Fruit fly (Drosophila melanogaster) whole organism, embryonic: Measurements from ENCODE around the gene SuUR.

Experiments
- Atf6 ChIP-seq: fragments of 200-800 bp; sonication (Bioruptor generic); IDR thresholded peaks from 2 replicates; pipeline ENCODE4 v1.3.6; 2022; ENCODE audit warnings: missing biosample characterization, missing genetic modification characterization
- Bgb ChIP-seq: fragments of 200-800 bp; sonication (Bioruptor generic); IDR thresholded peaks from 2 replicates; pipeline ENCODE4 v1.3.6; 2022; ENCODE audit warnings: missing biosample characterization, missing genetic modification characterization; ENCODE audit not compliant: partially characterized antibody
- BtbVII ChIP-seq: fragments of 200-800 bp; sonication (Bioruptor generic); optimal IDR thresholded peaks from 3 replicates; lab custom pipeline; 2017; ENCODE audit warnings: missing biosample characterization, mild to moderate bottlenecking, missing genetic modification characterization
- CG10147 ChIP-seq: fragments of 200-800 bp; sonication (Bioruptor generic); optimal IDR thresholded peaks from 2 replicates; lab custom pipeline; 2019; ENCODE audit warnings: missing biosample characterization, mild to moderate bottlenecking, missing genetic modification characterization, moderate library complexity
- CG10431 ChIP-seq: fragments of 200-800 bp; sonication (Bioruptor generic); optimal IDR thresholded peaks from 3 replicates; lab custom pipeline; 2018; ENCODE audit warnings: missing biosample characterization, mild to moderate bottlenecking, missing genetic modification characterization
- CG10959 ChIP-seq: fragments of 200-800 bp; sonication (Bioruptor generic); IDR thresholded peaks from 2 replicates; pipeline ENCODE4 v1.3.6; 2022; ENCODE audit warnings: missing biosample characterization, missing genetic modification characterization
- CG11696 ChIP-seq: fragments of 200-800 bp; sonication (Bioruptor generic); IDR thresholded peaks from 2 replicates; pipeline ENCODE4 v1.3.6; 2022; ENCODE audit warnings: missing biosample characterization, missing genetic modification characterization
- CG13624 ChIP-seq: fragments of 200-800 bp; sonication (Bioruptor generic); optimal IDR thresholded peaks from 2 replicates; lab custom pipeline; 2016; ENCODE audit warnings: missing biosample characterization, missing genetic modification characterization
- CG15514 ChIP-seq: fragments of 200-800 bp; sonication (Bioruptor generic); optimal IDR thresholded peaks from 3 replicates; lab custom pipeline; 2017; ENCODE audit warnings: missing biosample characterization, missing genetic modification characterization, mild to moderate bottlenecking, moderate library complexity, missing genetic modification reagents
- CG17802 ChIP-seq: fragments of 200-800 bp; sonication (Bioruptor generic); optimal IDR thresholded peaks from 2 replicates; lab custom pipeline; 2018; ENCODE audit warnings: missing biosample characterization, mild to moderate bottlenecking, missing genetic modification characterization, moderate library complexity
- CG2116 ChIP-seq: fragments of 200-800 bp; sonication (Bioruptor generic); optimal IDR thresholded peaks from 3 replicates; lab custom pipeline; 2018; ENCODE audit warnings: missing biosample characterization, mild to moderate bottlenecking, missing genetic modification characterization
- CG2120 ChIP-seq: fragments of 200-800 bp; sonication (Bioruptor generic); optimal IDR thresholded peaks from 3 replicates; lab custom pipeline; 2016; ENCODE audit warnings: missing biosample characterization, missing genetic modification characterization
- CG30020 ChIP-seq: fragments of 200-800 bp; optimal IDR thresholded peaks from 2 replicates; lab custom pipeline; 2019; ENCODE audit warnings: missing biosample characterization, mild to moderate bottlenecking, missing genetic modification characterization, moderate library complexity
- CG34224 ChIP-seq: fragments of 200-800 bp; sonication (Bioruptor generic); IDR thresholded peaks from 3 replicates; pipeline ENCODE4 v1.3.6; 2022; ENCODE audit warnings: missing biosample characterization, missing genetic modification characterization; ENCODE audit not compliant: partially characterized antibody
- CG3995 ChIP-seq: fragments of 200-800 bp; sonication (Bioruptor generic); optimal IDR thresholded peaks from 3 replicates; lab custom pipeline; 2016; ENCODE audit warnings: missing biosample characterization, missing genetic modification characterization
- CG6765 ChIP-seq: fragments of 200-800 bp; sonication (Bioruptor generic); optimal IDR thresholded peaks from 3 replicates; lab custom pipeline; 2017; ENCODE audit warnings: missing biosample characterization, mild to moderate bottlenecking, missing genetic modification characterization
- CG9797 ChIP-seq: fragments of 200-800 bp; sonication (Bioruptor generic); optimal IDR thresholded peaks from 3 replicates; lab custom pipeline; 2018; ENCODE audit warnings: missing biosample characterization, mild to moderate bottlenecking, missing genetic modification characterization
- CTCF ChIP-seq: fragments of 200-800 bp; sonication (Bioruptor generic); optimal IDR thresholded peaks from 2 replicates; lab custom pipeline; 2017; ENCODE audit warnings: missing biosample characterization, mild to moderate bottlenecking, missing genetic modification characterization, moderate library complexity
- Dek ChIP-seq: fragments of 200-800 bp; sonication (Bioruptor generic); optimal IDR thresholded peaks from 3 replicates; lab custom pipeline; 2019; ENCODE audit warnings: missing biosample characterization, mild to moderate bottlenecking, missing genetic modification characterization, moderate library complexity
- Dp ChIP-seq: fragments of 200-800 bp; sonication (Bioruptor generic); optimal IDR thresholded peaks from 2 replicates; lab custom pipeline; 2018; ENCODE audit warnings: missing biosample characterization, mild to moderate bottlenecking, missing genetic modification characterization, moderate library complexity
- ERR ChIP-seq: fragments of 200-800 bp; sonication (Bioruptor generic); optimal IDR thresholded peaks from 2 replicates; lab custom pipeline; 2016; ENCODE audit warnings: missing biosample characterization, missing genetic modification characterization
- Fer1 ChIP-seq: fragments of 200-800 bp; sonication (Bioruptor generic); optimal IDR thresholded peaks from 2 replicates; lab custom pipeline; 2017; ENCODE audit warnings: missing biosample characterization, mild to moderate bottlenecking, missing genetic modification characterization
- HmgD ChIP-seq: fragments of 200-800 bp; sonication (Bioruptor generic); optimal IDR thresholded peaks from 3 replicates; lab custom pipeline; 2016; ENCODE audit warnings: missing biosample characterization, missing genetic modification characterization
- Hr3 ChIP-seq: fragments of 200-800 bp; sonication (Bioruptor generic); optimal IDR thresholded peaks from 3 replicates; lab custom pipeline; 2016; ENCODE audit warnings: missing biosample characterization, missing genetic modification characterization
- Med ChIP-seq: fragments of 200-800 bp; sonication (Bioruptor generic); peaks from one replicate; lab custom pipeline; 2016; ENCODE audit warnings: missing biosample characterization, missing genetic modification characterization, mild to moderate bottlenecking, inconsistent platforms, moderate library complexity
- Myb ChIP-seq: fragments of 200-800 bp; sonication (Bioruptor generic); optimal IDR thresholded peaks from 2 replicates; lab custom pipeline; 2016; ENCODE audit warnings: missing biosample characterization, missing genetic modification characterization
- Usf ChIP-seq: fragments of 200-800 bp; sonication (Bioruptor generic); optimal IDR thresholded peaks from 2 replicates; lab custom pipeline; 2017; ENCODE audit warnings: missing genotype, missing biosample characterization, missing genetic modification characterization
- Xbp1 ChIP-seq: fragments of 200-800 bp; sonication (Bioruptor generic); optimal IDR thresholded peaks from 3 replicates; lab custom pipeline; 2016; ENCODE audit warnings: missing biosample characterization, mild to moderate bottlenecking, missing genetic modification characterization
- YL-1 ChIP-seq: fragments of 200-800 bp; sonication (Bioruptor generic); optimal IDR thresholded peaks from 3 replicates; lab custom pipeline; 2017; ENCODE audit warnings: missing biosample characterization, mild to moderate bottlenecking, missing genetic modification characterization
- ac ChIP-seq: fragments of 200-800 bp; sonication (Bioruptor generic); optimal IDR thresholded peaks from 3 replicates; lab custom pipeline; 2017; ENCODE audit warnings: missing biosample characterization, mild to moderate bottlenecking, missing genetic modification characterization
- ap ChIP-seq: fragments of 200-800 bp; sonication (Bioruptor generic); IDR thresholded peaks from 2 replicates; pipeline ENCODE4 v1.3.6; 2022; ENCODE audit warnings: missing biosample characterization, missing genetic modification characterization
- bsh ChIP-seq, 2 experiments: fragments of 200-800 bp; sonication (Bioruptor generic); optimal IDR thresholded peaks; 2 replicates each; lab custom pipeline; 2017 to 2018; ENCODE audit warnings: mild to moderate bottlenecking in 2 of 2, missing biosample characterization in 2 of 2, missing genetic modification characterization in 2 of 2, moderate library complexity in 1 of 2
- caup ChIP-seq: fragments of 200-800 bp; sonication (Bioruptor generic); optimal IDR thresholded peaks from 3 replicates; lab custom pipeline; 2017; ENCODE audit warnings: missing biosample characterization, mild to moderate bottlenecking, missing genetic modification characterization, moderate library complexity; ENCODE audit not compliant: severe bottlenecking
- chinmo ChIP-seq: fragments of 200-800 bp; sonication (Bioruptor generic); IDR thresholded peaks from 4 replicates; pipeline ENCODE4 v1.3.6; 2022; ENCODE audit warnings: missing biosample characterization, missing genetic modification characterization; ENCODE audit not compliant: partially characterized antibody
- dm ChIP-seq: fragments of 200-800 bp; sonication (Bioruptor generic); optimal IDR thresholded peaks from 3 replicates; lab custom pipeline; 2016; ENCODE audit warnings: missing biosample characterization, missing genetic modification characterization
- dmrt11E ChIP-seq: fragments of 200-800 bp; sonication (Bioruptor generic); optimal IDR thresholded peaks from 3 replicates; lab custom pipeline; 2018; ENCODE audit warnings: missing biosample characterization, mild to moderate bottlenecking, missing genetic modification characterization, moderate library complexity
- exex ChIP-seq: fragments of 200-800 bp; sonication (Bioruptor generic); optimal IDR thresholded peaks from 4 replicates; lab custom pipeline; 2018; ENCODE audit warnings: missing biosample characterization, mild to moderate bottlenecking, missing genetic modification characterization, moderate library complexity
- hkb ChIP-seq, 2 experiments: fragments of 200-800 bp in 1 of 2; fragments of >200 bp in 1 of 2; sonication (Bioruptor generic) in 1 of 2; IDR thresholded peaks in 1 of 2; optimal IDR thresholded peaks in 1 of 2; 2 replicates each; pipeline versions ENCODE4 v1.3.6 to Lab custom; 2017 to 2022; ENCODE audit warnings: missing biosample characterization in 1 of 2, missing genetic modification characterization in 1 of 2
- jing ChIP-seq: fragments of 200-800 bp; sonication (Bioruptor generic); optimal IDR thresholded peaks from 2 replicates; lab custom pipeline; 2018; ENCODE audit warnings: missing biosample characterization, mild to moderate bottlenecking, missing genetic modification characterization
- knrl ChIP-seq: fragments of 200-800 bp; sonication (Bioruptor generic); IDR thresholded peaks from 3 replicates; pipeline ENCODE4 v1.3.6; 2022; ENCODE audit warnings: missing biosample characterization, missing genetic modification characterization; ENCODE audit not compliant: partially characterized antibody
- nom ChIP-seq: fragments of 200-800 bp; sonication (Bioruptor generic); optimal IDR thresholded peaks from 2 replicates; lab custom pipeline; 2017; ENCODE audit warnings: missing biosample characterization, missing genetic modification characterization, mild to moderate bottlenecking, moderate library complexity, missing genetic modification reagents
- pzg ChIP-seq: fragments of 200-800 bp; sonication (Bioruptor generic); optimal IDR thresholded peaks from 3 replicates; lab custom pipeline; 2018; ENCODE audit warnings: missing biosample characterization, mild to moderate bottlenecking, missing genetic modification characterization, moderate library complexity
- schlank ChIP-seq: fragments of 200-800 bp; sonication (Bioruptor generic); optimal IDR thresholded peaks from 2 replicates; lab custom pipeline; 2018; ENCODE audit warnings: missing biosample characterization, mild to moderate bottlenecking, missing genetic modification characterization
- so ChIP-seq: fragments of 200-800 bp; sonication (Bioruptor generic); IDR thresholded peaks from 3 replicates; pipeline ENCODE4 v1.3.6; 2022; ENCODE audit warnings: missing biosample characterization, missing genetic modification characterization
- ssp ChIP-seq: fragments of 200-800 bp; sonication (Bioruptor generic); IDR thresholded peaks from 2 replicates; pipeline ENCODE4 v1.3.6; 2022; ENCODE audit warnings: missing biosample characterization, missing genetic modification characterization
- vnd ChIP-seq: fragments of 200-800 bp; sonication (Bioruptor generic); IDR thresholded peaks from 3 replicates; pipeline ENCODE4 v1.3.6; 2022; ENCODE audit warnings: missing biosample characterization, missing genetic modification characterization; ENCODE audit not compliant: partially characterized antibody

Gene SuUR

DNA sequence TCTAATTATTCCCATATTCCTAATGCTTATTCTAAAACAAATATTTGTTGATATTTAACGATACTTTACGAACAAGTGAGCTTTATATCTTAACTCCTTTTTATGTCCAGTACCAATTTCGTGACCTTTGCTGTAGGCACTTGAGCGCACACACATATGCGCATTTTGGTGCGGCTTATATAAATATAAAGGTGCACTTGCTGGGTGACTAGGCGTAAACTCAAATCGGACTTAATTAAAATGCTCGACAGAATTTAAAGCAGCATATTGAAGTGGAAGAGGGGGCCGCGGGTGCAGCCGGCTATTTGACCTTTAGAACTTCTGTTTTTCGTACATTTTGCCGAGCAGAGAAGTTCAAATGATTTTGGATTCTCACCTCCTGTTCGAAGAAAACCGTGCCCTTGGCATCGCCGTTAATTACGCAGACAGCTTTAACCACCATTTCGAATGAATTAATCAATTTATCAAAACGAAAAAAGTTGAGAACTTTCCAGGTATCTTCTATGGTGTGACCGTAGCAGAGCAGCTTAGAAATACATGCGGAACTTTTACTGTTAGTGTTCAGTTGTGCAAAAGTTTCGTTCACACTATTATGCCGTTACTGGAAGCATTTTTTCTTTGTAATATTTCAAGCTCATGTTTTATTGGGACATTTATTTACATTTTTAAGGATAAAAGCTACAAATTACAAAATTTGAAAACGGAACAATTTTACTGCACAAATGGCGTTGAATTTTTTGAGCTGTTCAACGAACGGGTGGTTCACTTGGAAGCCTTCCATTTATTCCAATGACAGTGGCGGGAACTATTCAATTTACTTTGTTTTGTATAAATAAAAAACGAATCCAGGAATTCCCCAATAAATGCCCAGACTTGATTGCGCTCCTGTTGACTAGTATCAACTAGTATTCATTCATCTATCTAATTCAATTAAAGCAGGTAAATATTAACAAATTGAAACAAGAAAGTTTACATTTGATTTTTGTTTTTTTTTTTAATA is 48.7 kb downstream of the SuUR start, which contains the start of gene Sod1:
Gene Sod1, minus strand, starts transcription at position 543 of the 1,000 bp plus-strand sequence.
- TF ChIP-seq CG34224 (peak; percentile 53; the same call in 1 of the 3 replicates), Dek (tag; lab: Kevin White, UChicago) (peak; percentile 9), CG9797 (GFP tag; lab: Kevin White, UChicago) (peak; percentile 61), CTCF (peak; percentile 10), CG3995 (GFP tag; lab: Kevin White, UChicago) (peak; percentile 89), pzg (GFP tag; lab: Kevin White, UChicago) (peak; percentile 76), Atf6 (0 out of 2 replicates have a peak, but pooled peaks have one; percentile 8), Med (GFP tag; lab: Kevin White, UChicago) (peak; percentile 65), vnd (GFP tag; lab: Robert Waterston, UW) (0 out of 3 replicates have a peak, but pooled peaks have one; percentile 12), CG17802 (peak; percentile 89), bsh (GFP tag; optimal IDR thresholded peaks at IDR 0.05; lab: Kevin White, UChicago) (peak; percentile 5 to 80), dmrt11E (tag; lab: Kevin White, UChicago) (no peak), BtbVII (GFP tag; lab: Kevin White, UChicago) (peak; percentile 51), dm (GFP tag; lab: Kevin White, UChicago) (peak; percentile 15), Hr3 (GFP tag; lab: Kevin White, UChicago) (no peak), CG2120 (GFP tag; lab: Kevin White, UChicago) (peak; percentile 6), so (GFP tag; lab: Robert Waterston, UW) (no peak), Bgb (GFP tag; lab: Robert Waterston, UW) (peak; percentile 29; the same call in 1 of the 2 replicates), exex (tag; lab: Kevin White, UChicago) (peak; percentile 30), CG10959 (GFP tag; lab: Robert Waterston, UW) (no peak), caup (GFP tag; lab: Kevin White, UChicago) (no peak), Xbp1 (no peak), CG13624 (peak; percentile 2), CG6765 (GFP tag; lab: Kevin White, UChicago) (peak; percentile 21), ap (GFP tag; lab: Robert Waterston, UW) (no peak), nom (GFP tag; lab: Kevin White, UChicago) (peak; percentile 98), CG10431 (GFP tag; lab: Kevin White, UChicago) (no peak), Dp (peak; percentile 73), chinmo (peak; percentile 71; the same call in 1 of the 4 replicates), CG15514 (peak; percentile 98), CG2116 (peak; percentile 16), knrl (peak; percentile 12; the same call in 1 of the 3 replicates), CG10147 (no peak), Fer1 (GFP tag; lab: Kevin White, UChicago) (peak; percentile 1), hkb (optimal IDR thresholded peaks at IDR 0.05; lab: Kevin White, UChicago) (no peak), hkb (GFP tag; IDR thresholded peaks at IDR 0.05; lab: Robert Waterston, UW) (0 out of 2 replicates have a peak, but pooled peaks have one; percentile 7), schlank (no peak), ac (GFP tag; lab: Kevin White, UChicago) (no peak), Myb (GFP tag; lab: Kevin White, UChicago) (peak; percentile 56), jing (GFP tag; lab: Kevin White, UChicago) (no peak), ssp (peak; percentile 76), Usf (GFP tag; lab: Kevin White, UChicago) (no peak), YL-1 (GFP tag; lab: Kevin White, UChicago) (peak; percentile 73), CG30020 (peak; percentile 10), CG11696 (GFP tag; lab: Robert Waterston, UW) (peak; percentile 86), ERR (GFP tag; lab: Kevin White, UChicago) (peak; percentile 71), HmgD (GFP tag; lab: Kevin White, UChicago) (peak; percentile 39)
